Fruit fly (Drosophila melanogaster) Kc167 (cell line): ENCODE results near the gene Wdr62.

Experiments
- Myc ChIP-seq: fragments of >200 bp; optimal IDR thresholded peaks from 2 replicates; lab custom pipeline; 2017; ENCODE audit warnings: missing external identifiers
- psq ChIP-seq: fragments of >200 bp; optimal IDR thresholded peaks from 2 replicates; lab custom pipeline; 2017; ENCODE audit warnings: missing external identifiers

- no peak for TF ChIP-seq Myc (lab: Kevin White, UChicago)
- TF ChIP-seq psq (lab: Kevin White, UChicago) = no peak
Measured at dm6 chr2L:1992060-1992459, 107.6 kb downstream of the Wdr62 start, which contains the start of gene Obp22a.
